Worm (Caenorhabditis elegans): ENCODE measurements around the gene ZC443.1.

DNA sequence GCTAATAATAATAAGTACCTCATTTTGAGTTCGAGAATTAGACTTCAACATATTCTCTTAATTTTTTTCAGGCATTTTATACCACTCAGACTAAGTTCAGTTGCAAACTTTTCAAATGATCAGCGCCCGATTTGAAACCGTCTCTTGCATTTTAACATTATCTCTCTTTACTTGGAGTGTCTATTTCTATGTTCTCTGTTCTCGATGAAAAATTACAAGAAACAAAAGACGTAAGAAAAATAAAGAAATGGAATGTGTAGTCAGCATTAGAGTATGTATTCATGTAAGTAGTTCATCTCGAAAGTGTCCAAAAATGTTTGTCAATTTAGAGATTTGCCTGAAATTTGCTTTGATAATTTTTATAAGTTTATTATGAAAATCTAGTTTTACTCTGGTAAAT, 9.7 kb downstream of the ZC443.1 start, which contains the start of gene ugt-3:
- TF ChIP-seq him-1 (tag; optimal IDR thresholded peaks at IDR 0.05) (no peak), dao-5 (tag; optimal IDR thresholded peaks at IDR 0.05) (no peak)
